Worm (Caenorhabditis elegans): ENCODE data around the gene unc-2.

Gene unc-2

ce11 chrX:2795054-2795453 lies 31.7 kb upstream of the unc-2 start:
- TF ChIP-seq nhr-12 (tag; optimal IDR thresholded peaks at IDR 0.05) (no peak), blmp-1 (tag; optimal IDR thresholded peaks at IDR 0.05) (peak; percentile 18)

- no peak for TF ChIP-seq nhr-12 (tag; optimal IDR thresholded peaks at IDR 0.05)
- no peak for TF ChIP-seq unc-62 (GFP tag; optimal IDR thresholded peaks at IDR 0.05)
Observed at ce11 chrX:2794324-2794723, 31.0 kb upstream of the unc-2 start.

- TF ChIP-seq bed-3 (GFP tag; optimal IDR thresholded peaks at IDR 0.05), result no peak
- no peak for TF ChIP-seq unc-120 (tag; optimal IDR thresholded peaks at IDR 0.05; ENCODE audit: poor library complexity, severe bottlenecking)
- TF ChIP-seq mab-5 (tag; optimal IDR thresholded peaks at IDR 0.05), result no peak
- no peak for TF ChIP-seq hlh-1 (tag; optimal IDR thresholded peaks at IDR 0.05)
- TF ChIP-seq pha-4 (tag; optimal IDR thresholded peaks at IDR 0.05), result no peak
- no peak for TF ChIP-seq lin-13 (tag; optimal IDR thresholded peaks at IDR 0.05)
- TF ChIP-seq flh-1 (GFP tag; optimal IDR thresholded peaks at IDR 0.05), result no peak
- no peak for TF ChIP-seq nhr-76 (tag; optimal IDR thresholded peaks at IDR 0.05)
- peak; percentile 27 for TF ChIP-seq M03D4.4 (tag; optimal IDR thresholded peaks at IDR 0.05)
- TF ChIP-seq ces-1 (GFP tag; optimal IDR thresholded peaks at IDR 0.05), result no peak
- TF ChIP-seq ceh-43 (GFP tag; optimal IDR thresholded peaks at IDR 0.05), result peak; percentile 17
- TF ChIP-seq elt-1 (tag; optimal IDR thresholded peaks at IDR 0.05; ENCODE audit: borderline replicate concordance, insufficient read depth), result peak; percentile 30
- TF ChIP-seq unc-62 (GFP tag; optimal IDR thresholded peaks at IDR 0.05), result peak; percentile 29
- TF ChIP-seq mls-2 (tag; optimal IDR thresholded peaks at IDR 0.05), result peak; percentile 31
- TF ChIP-seq cnd-1 (tag; optimal IDR thresholded peaks at IDR 0.05), result peak; percentile 22
- TF ChIP-seq mep-1 (tag; optimal IDR thresholded peaks at IDR 0.05), result no peak
- no peak for TF ChIP-seq sptf-1 (tag; optimal IDR thresholded peaks at IDR 0.05)
- TF ChIP-seq drap-1 (GFP tag; optimal IDR thresholded peaks at IDR 0.05), result no peak
- TF ChIP-seq nhr-28 (tag; optimal IDR thresholded peaks at IDR 0.05), result no peak
- TF ChIP-seq nhr-2 (tag; optimal IDR thresholded peaks at IDR 0.05), result peak; percentile 97
- no peak for TF ChIP-seq snpc-4 (tag; optimal IDR thresholded peaks at IDR 0.05)
- TF ChIP-seq unc-39 (tag; optimal IDR thresholded peaks at IDR 0.05), result no peak
- TF ChIP-seq lin-32 (GFP tag; optimal IDR thresholded peaks at IDR 0.05), result no peak
Observed at ce11 chrX:2793527-2793926, 30.2 kb upstream of the unc-2 start.

ce11 chrX:2777973-2778372 lies 14.6 kb upstream of the unc-2 start:
- TF ChIP-seq ces-1 (GFP tag; optimal IDR thresholded peaks at IDR 0.05) (peak; percentile 66), unc-62 (GFP tag; optimal IDR thresholded peaks at IDR 0.05) (no peak)

ce11 chrX:2776955-2777354 lies 13.6 kb upstream of the unc-2 start:
- TF ChIP-seq mls-2 (tag; optimal IDR thresholded peaks at IDR 0.05) (no peak), zip-8 (tag; optimal IDR thresholded peaks at IDR 0.05) (peak; percentile 96)

- no peak for TF ChIP-seq sem-2 (GFP tag; optimal IDR thresholded peaks at IDR 0.05)
- TF ChIP-seq nhr-237 (tag; optimal IDR thresholded peaks at IDR 0.05), result no peak
- peak; percentile 75 for TF ChIP-seq ces-1 (GFP tag; optimal IDR thresholded peaks at IDR 0.05)
Observed at ce11 chrX:2771742-2772141, 8.4 kb upstream of the unc-2 start, which contains the start of gene cgef-1. TSS of gene cgef-1 (plus strand) at chrX:2772042.

- TF ChIP-seq ces-1 (GFP tag; optimal IDR thresholded peaks at IDR 0.05), result no peak
Observed at ce11 chrX:2769685-2770084, 6.4 kb upstream of the unc-2 start, which contains the start of gene F55F1.2. TSS of gene F55F1.2 (minus strand) at chrX:2770060.

ce11 chrX:2764278-2764677 lies 952 bp upstream of the unc-2 start:
- TF ChIP-seq zip-8 (tag; optimal IDR thresholded peaks at IDR 0.05) (no peak), hlh-1 (tag; optimal IDR thresholded peaks at IDR 0.05) (no peak), ces-1 (GFP tag; optimal IDR thresholded peaks at IDR 0.05) (peak; percentile 80), unc-120 (tag; optimal IDR thresholded peaks at IDR 0.05; ENCODE audit: poor library complexity, severe bottlenecking) (no peak), ham-2 (GFP tag; optimal IDR thresholded peaks at IDR 0.05) (no peak), blmp-1 (tag; optimal IDR thresholded peaks at IDR 0.05) (no peak), lin-32 (GFP tag; optimal IDR thresholded peaks at IDR 0.05) (no peak)
